Worm (Caenorhabditis elegans) whole organism, late embryonic: Measurements from ENCODE around the gene F20D6.10.

Experiments
- C38D4.7 ChIP-seq: fragments of 200-800 bp; sonication (Bioruptor generic); optimal IDR thresholded peaks from 2 replicates; lab custom pipeline; 2018; ENCODE audit warnings: mild to moderate bottlenecking, missing genetic modification characterization, moderate library complexity, missing compliant biosample characterization
- F13H6.1 ChIP-seq: sonication (generic microtip); optimal IDR thresholded peaks from 2 replicates; lab custom pipeline; 2016; ENCODE audit warnings: missing genetic modification characterization, missing compliant biosample characterization
- K02D7.2 ChIP-seq: sonication (generic microtip); optimal IDR thresholded peaks from 2 replicates; lab custom pipeline; 2017; ENCODE audit warnings: mild to moderate bottlenecking, missing genetic modification characterization, missing compliant biosample characterization
- K09A11.1 ChIP-seq: sonication (generic microtip); optimal IDR thresholded peaks from 2 replicates; lab custom pipeline; 2017; ENCODE audit warnings: antibody characterized with exemption, mild to moderate bottlenecking, missing genetic modification characterization, missing compliant biosample characterization; ENCODE audit not compliant: insufficient read depth
- ahr-1 ChIP-seq: sonication (generic microtip); optimal IDR thresholded peaks from 2 replicates; lab custom pipeline; 2016; ENCODE audit warnings: missing genetic modification characterization, missing compliant biosample characterization
- ceh-14 ChIP-seq: sonication (generic microtip); optimal IDR thresholded peaks from 2 replicates; lab custom pipeline; 2016; ENCODE audit warnings: missing genotype, missing genetic modification characterization, missing compliant biosample characterization
- ceh-18 ChIP-seq: sonication (generic microtip); optimal IDR thresholded peaks from 2 replicates; lab custom pipeline; 2016; ENCODE audit warnings: missing genetic modification characterization, missing compliant biosample characterization
- ceh-31 ChIP-seq: sonication (generic microtip); optimal IDR thresholded peaks from 2 replicates; lab custom pipeline; 2016; ENCODE audit warnings: missing genetic modification characterization, missing compliant biosample characterization
- ceh-9 ChIP-seq: sonication (generic microtip); optimal IDR thresholded peaks from 2 replicates; lab custom pipeline; 2016; ENCODE audit warnings: mild to moderate bottlenecking, missing genetic modification characterization, inconsistent platforms, missing compliant biosample characterization
- che-1 ChIP-seq: sonication (generic microtip); optimal IDR thresholded peaks from 2 replicates; lab custom pipeline; 2016; ENCODE audit warnings: mild to moderate bottlenecking, missing genetic modification characterization, missing compliant biosample characterization
- dmd-4 ChIP-seq: sonication (generic microtip); optimal IDR thresholded peaks from 2 replicates; lab custom pipeline; 2016; ENCODE audit warnings: borderline replicate concordance, missing genetic modification characterization, missing compliant biosample characterization
- elt-4 ChIP-seq: sonication (generic microtip); optimal IDR thresholded peaks from 2 replicates; lab custom pipeline; 2016; ENCODE audit warnings: missing genetic modification characterization, missing compliant biosample characterization
- eyg-1 ChIP-seq: sonication (generic microtip); optimal IDR thresholded peaks from 2 replicates; lab custom pipeline; 2016; ENCODE audit warnings: missing genotype, missing genetic modification characterization, missing compliant biosample characterization
- fkh-10 ChIP-seq: fragments of 150-350 bp; optimal IDR thresholded peaks from 2 replicates; lab custom pipeline; 2014; ENCODE audit warnings: missing biosample characterization, missing genetic modification reagents, missing genetic modification characterization
- fkh-6 ChIP-seq: sonication (generic microtip); optimal IDR thresholded peaks from 2 replicates; lab custom pipeline; 2016; ENCODE audit warnings: missing genetic modification characterization, missing compliant biosample characterization
- gmeb-2 ChIP-seq: sonication (generic microtip); optimal IDR thresholded peaks from 2 replicates; lab custom pipeline; 2016; ENCODE audit warnings: missing genetic modification characterization, inconsistent platforms, missing compliant biosample characterization
- hlh-13 ChIP-seq: fragments of 200-800 bp; sonication (Bioruptor generic); optimal IDR thresholded peaks from 2 replicates; lab custom pipeline; 2018; ENCODE audit warnings: mild to moderate bottlenecking, missing genetic modification characterization, missing compliant biosample characterization
- hlh-30 ChIP-seq: sonication (generic microtip); optimal IDR thresholded peaks from 2 replicates; lab custom pipeline; 2017; ENCODE audit warnings: antibody characterized with exemption, missing genetic modification characterization, missing compliant biosample characterization; ENCODE audit not compliant: insufficient read depth
- lin-11 ChIP-seq: fragments of 200-800 bp; sonication (Bioruptor generic); optimal IDR thresholded peaks from 2 replicates; lab custom pipeline; 2018; ENCODE audit warnings: mild to moderate bottlenecking, missing genetic modification characterization, missing compliant biosample characterization
- madf-2 ChIP-seq: sonication (generic microtip); optimal IDR thresholded peaks from 2 replicates; lab custom pipeline; 2017; ENCODE audit warnings: missing genetic modification characterization, missing compliant biosample characterization
- mec-3 ChIP-seq: sonication (generic microtip); optimal IDR thresholded peaks from 2 replicates; lab custom pipeline; 2016; ENCODE audit warnings: borderline replicate concordance, missing genetic modification characterization, missing compliant biosample characterization
- nfya-1 ChIP-seq: sonication (generic microtip); optimal IDR thresholded peaks from 2 replicates; lab custom pipeline; 2017; ENCODE audit warnings: missing genetic modification characterization, mild to moderate bottlenecking, missing compliant biosample characterization, antibody characterized with exemption, moderate library complexity
- nhr-11 ChIP-seq: fragments of 150-350 bp; optimal IDR thresholded peaks from 2 replicates; lab custom pipeline; 2014; ENCODE audit warnings: missing biosample characterization, missing genetic modification characterization
- nhr-232 ChIP-seq: sonication (generic microtip); optimal IDR thresholded peaks from 2 replicates; lab custom pipeline; 2016; ENCODE audit warnings: missing genetic modification characterization, missing compliant biosample characterization
- odd-2 ChIP-seq: sonication (generic microtip); optimal IDR thresholded peaks from 2 replicates; lab custom pipeline; 2017; ENCODE audit warnings: antibody characterized with exemption, mild to moderate bottlenecking, missing genetic modification characterization, missing compliant biosample characterization
- pat-9 ChIP-seq: fragments of 200-800 bp; sonication (Bioruptor generic); optimal IDR thresholded peaks from 2 replicates; lab custom pipeline; 2018; ENCODE audit warnings: mild to moderate bottlenecking, missing genetic modification characterization, moderate library complexity, missing compliant biosample characterization
- pha-2 ChIP-seq: sonication (generic microtip); optimal IDR thresholded peaks from 2 replicates; lab custom pipeline; 2017; ENCODE audit warnings: mild to moderate bottlenecking, missing genetic modification characterization, missing compliant biosample characterization
- pha-4 ChIP-seq: fragments of 150-350 bp; optimal IDR thresholded peaks from 2 replicates; lab custom pipeline; 2018; ENCODE audit warnings: missing biosample characterization, missing genetic modification reagents, missing genetic modification characterization
- pros-1 ChIP-seq: fragments of 150-350 bp; optimal IDR thresholded peaks from 2 replicates; lab custom pipeline; 2014; ENCODE audit warnings: missing biosample characterization, missing genetic modification reagents, missing genetic modification characterization
- ref-2 ChIP-seq: sonication (generic microtip); optimal IDR thresholded peaks from 2 replicates; lab custom pipeline; 2016; ENCODE audit warnings: missing genetic modification characterization, missing compliant biosample characterization
- rnt-1 ChIP-seq: sonication (generic microtip); optimal IDR thresholded peaks from 2 replicates; lab custom pipeline; 2016; ENCODE audit warnings: missing genetic modification characterization, missing compliant biosample characterization
- sdc-2 ChIP-seq: sonication (generic microtip); optimal IDR thresholded peaks from 2 replicates; lab custom pipeline; 2016; ENCODE audit warnings: missing genotype, missing genetic modification characterization, missing compliant biosample characterization
- sox-2 ChIP-seq: fragments of 200-800 bp; sonication (Bioruptor generic); IDR thresholded peaks from 2 replicates; pipeline ENCODE4 v1.3.6; 2022; ENCODE audit warnings: missing genetic modification reagents, missing genetic modification characterization, missing compliant biosample characterization
- sox-4 ChIP-seq: sonication (generic microtip); optimal IDR thresholded peaks from 2 replicates; lab custom pipeline; 2017; ENCODE audit warnings: mild to moderate bottlenecking, missing genetic modification characterization, inconsistent platforms, missing compliant biosample characterization
- syd-9 ChIP-seq: sonication (generic microtip); optimal IDR thresholded peaks from 2 replicates; lab custom pipeline; 2016; ENCODE audit warnings: mild to moderate bottlenecking, missing genetic modification characterization, moderate library complexity, missing compliant biosample characterization
- tbx-2 ChIP-seq: sonication (generic microtip); optimal IDR thresholded peaks from 2 replicates; lab custom pipeline; 2016; ENCODE audit warnings: missing genetic modification characterization, missing compliant biosample characterization
- ttx-3 ChIP-seq: sonication (generic microtip); optimal IDR thresholded peaks from 2 replicates; lab custom pipeline; 2016; ENCODE audit warnings: missing genetic modification reagents, missing genetic modification characterization, missing compliant biosample characterization
- unc-3 ChIP-seq, 2 experiments: fragments of 200-800 bp in 1 of 2; sonication (Bioruptor generic) in 1 of 2; sonication (generic microtip) in 1 of 2; conservative IDR thresholded peaks in 1 of 2; optimal IDR thresholded peaks in 1 of 2; 2 replicates each; pipeline versions ENCODE4 v1.3.6 to Lab custom; 2016 to 2022; ENCODE audit warnings: missing compliant biosample characterization in 2 of 2, missing genetic modification characterization in 2 of 2, missing genetic modification reagents in 1 of 2
- unc-42 ChIP-seq: sonication (generic microtip); optimal IDR thresholded peaks from 2 replicates; lab custom pipeline; 2016; ENCODE audit warnings: missing genotype, missing genetic modification characterization, missing compliant biosample characterization
- unc-55 ChIP-seq: sonication (generic microtip); optimal IDR thresholded peaks from 2 replicates; lab custom pipeline; 2017; ENCODE audit warnings: missing biosample characterization, missing genetic modification reagents, missing genetic modification characterization
- zip-5 ChIP-seq: sonication (generic microtip); optimal IDR thresholded peaks from 2 replicates; lab custom pipeline; 2016; ENCODE audit warnings: missing genetic modification characterization, missing compliant biosample characterization

Gene F20D6.10

ce11 chrV:8171688-8172087, 24.1 kb downstream of the F20D6.10 start:
- TF ChIP-seq ceh-18 (tag; lab: Kevin White, UChicago) (no peak), ceh-31 (tag; lab: Kevin White, UChicago) (no peak), fkh-6 (tag; lab: Kevin White, UChicago) (no peak), hlh-30 (tag; lab: Kevin White, UChicago) (no peak), unc-55 (no peak), syd-9 (no peak), sox-4 (tag; lab: Kevin White, UChicago) (no peak), ttx-3 (tag; lab: Kevin White, UChicago) (no peak), odd-2 (tag; lab: Kevin White, UChicago) (no peak), ahr-1 (tag; lab: Kevin White, UChicago) (no peak), C38D4.7 (GFP tag; lab: Kevin White, UChicago) (no peak), nhr-232 (no peak), tbx-2 (tag; lab: Kevin White, UChicago) (no peak), ref-2 (tag; lab: Kevin White, UChicago) (no peak), pha-4 (tag; lab: Kevin White, UChicago) (no peak), ceh-14 (no peak), gmeb-2 (no peak)

ce11 chrV:8170300-8170699, 25.4 kb downstream of the F20D6.10 start:
- TF ChIP-seq sox-2 (GFP tag; lab: Robert Waterston, UW) (no peak), F13H6.1 (tag; lab: Kevin White, UChicago) (no peak), hlh-13 (GFP tag; lab: Kevin White, UChicago) (no peak), nhr-232 (no peak), unc-42 (tag; lab: Kevin White, UChicago) (no peak), pha-2 (tag; lab: Kevin White, UChicago) (no peak), rnt-1 (tag; lab: Kevin White, UChicago) (no peak), eyg-1 (tag; lab: Kevin White, UChicago) (no peak), ahr-1 (tag; lab: Kevin White, UChicago) (no peak), K09A11.1 (tag; lab: Kevin White, UChicago) (no peak), nhr-11 (tag; lab: Kevin White, UChicago) (no peak), ceh-9 (tag; lab: Kevin White, UChicago) (no peak), unc-55 (no peak), madf-2 (no peak), pha-4 (tag; lab: Kevin White, UChicago) (no peak), pros-1 (tag; lab: Kevin White, UChicago) (no peak), sdc-2 (no peak), unc-3 (GFP tag; conservative IDR thresholded peaks at IDR 0.05; lab: Robert Waterston, UW) (no peak), unc-3 (tag; optimal IDR thresholded peaks at IDR 0.05; lab: Kevin White, UChicago) (no peak), zip-5 (no peak)

- TF ChIP-seq unc-3 (GFP tag; conservative IDR thresholded peaks at IDR 0.05; lab: Robert Waterston, UW) (no peak), unc-3 (tag; optimal IDR thresholded peaks at IDR 0.05; lab: Kevin White, UChicago) (no peak), madf-2 (no peak), mec-3 (no peak), pat-9 (tag; lab: Kevin White, UChicago) (no peak), elt-4 (no peak), lin-11 (tag; lab: Kevin White, UChicago) (no peak), che-1 (tag; lab: Kevin White, UChicago) (no peak), hlh-13 (GFP tag; lab: Kevin White, UChicago) (no peak), nhr-11 (tag; lab: Kevin White, UChicago) (no peak), K09A11.1 (tag; lab: Kevin White, UChicago) (no peak), fkh-10 (GFP tag; lab: Kevin White, UChicago) (no peak), K02D7.2 (tag; lab: Kevin White, UChicago) (no peak), dmd-4 (tag; lab: Kevin White, UChicago) (no peak), gmeb-2 (no peak), tbx-2 (tag; lab: Kevin White, UChicago) (no peak), rnt-1 (tag; lab: Kevin White, UChicago) (no peak), nfya-1 (tag; lab: Kevin White, UChicago) (no peak), pha-4 (tag; lab: Kevin White, UChicago) (no peak), C38D4.7 (GFP tag; lab: Kevin White, UChicago) (no peak)
These were observed 26.6 kb downstream of the F20D6.10 start for ce11 chrV:8169150-8169549.
